Worm (Caenorhabditis elegans): ENCODE data around the gene srj-55.

- TF ChIP-seq him-1 (tag; optimal IDR thresholded peaks at IDR 0.05) (no peak), W03F9.2 (tag; optimal IDR thresholded peaks at IDR 0.05) (no peak)
Measured at ce11 chrV:2899867-2900266, 42.1 kb upstream of the srj-55 start, which contains the start of gene str-46.

Data from whole organism, L4/young adult.